Worm (Caenorhabditis elegans) whole organism, early embryonic: ENCODE measurements around the gene nhr-260.

Experiments
- B0310.2 ChIP-seq: sonication (generic microtip); optimal IDR thresholded peaks from 2 replicates; lab custom pipeline; 2016; ENCODE audit warnings: mild to moderate bottlenecking, missing genetic modification characterization, missing compliant biosample characterization
- F13C5.2 ChIP-seq: sonication (generic microtip); optimal IDR thresholded peaks from 2 replicates; lab custom pipeline; 2017; ENCODE audit warnings: mild to moderate bottlenecking, missing genetic modification characterization, inconsistent platforms, missing compliant biosample characterization
- aly-1 ChIP-seq: sonication (generic microtip); optimal IDR thresholded peaks from 2 replicates; lab custom pipeline; 2016; ENCODE audit warnings: missing genetic modification characterization, missing compliant biosample characterization
- ama-1 ChIP-seq: fragments of 150-350 bp; optimal IDR thresholded peaks from 2 replicates; lab custom pipeline; 2014
- ceh-13 ChIP-seq: fragments of 200-800 bp; sonication (Bioruptor generic); optimal IDR thresholded peaks from 2 replicates; lab custom pipeline; 2018; ENCODE audit warnings: mild to moderate bottlenecking, missing genetic modification characterization, missing compliant biosample characterization
- ceh-36 ChIP-seq: sonication (generic microtip); optimal IDR thresholded peaks from 2 replicates; lab custom pipeline; 2016; ENCODE audit warnings: missing genetic modification characterization, inconsistent platforms, missing compliant biosample characterization
- ets-7 ChIP-seq: sonication (generic microtip); optimal IDR thresholded peaks from 2 replicates; lab custom pipeline; 2016; ENCODE audit warnings: missing genotype, missing genetic modification characterization, missing compliant biosample characterization
- flt-1 ChIP-seq: fragments of 200-800 bp; sonication (Bioruptor generic); IDR thresholded peaks from 2 replicates; pipeline ENCODE4 v1.3.6; 2022; ENCODE audit warnings: missing genetic modification characterization, missing compliant biosample characterization
- hmbx-1 ChIP-seq: sonication (generic microtip); optimal IDR thresholded peaks from 2 replicates; lab custom pipeline; 2016; ENCODE audit warnings: mild to moderate bottlenecking, missing genetic modification characterization, missing compliant biosample characterization
- hmg-4 ChIP-seq: fragments of 200-800 bp; sonication (Bioruptor generic); optimal IDR thresholded peaks from 2 replicates; lab custom pipeline; 2018; ENCODE audit warnings: mild to moderate bottlenecking, missing genetic modification characterization, missing compliant biosample characterization
- hnd-1 ChIP-seq: sonication (generic microtip); optimal IDR thresholded peaks from 2 replicates; lab custom pipeline; 2016; ENCODE audit warnings: missing genetic modification characterization, missing compliant biosample characterization
- scrt-1 ChIP-seq: fragments of 200-800 bp; sonication (Bioruptor generic); IDR thresholded peaks from 2 replicates; pipeline ENCODE4 v1.3.6; 2022; ENCODE audit warnings: missing genetic modification characterization, missing compliant biosample characterization
- tbx-11 ChIP-seq: fragments of 200-800 bp; sonication (Bioruptor generic); IDR thresholded peaks from 2 replicates; pipeline ENCODE4 v1.3.6; 2022; ENCODE audit warnings: missing genetic modification characterization, missing compliant biosample characterization
- tra-4 ChIP-seq: sonication (generic microtip); optimal IDR thresholded peaks from 2 replicates; lab custom pipeline; 2017; ENCODE audit warnings: missing genetic modification characterization, missing compliant biosample characterization

DNA sequence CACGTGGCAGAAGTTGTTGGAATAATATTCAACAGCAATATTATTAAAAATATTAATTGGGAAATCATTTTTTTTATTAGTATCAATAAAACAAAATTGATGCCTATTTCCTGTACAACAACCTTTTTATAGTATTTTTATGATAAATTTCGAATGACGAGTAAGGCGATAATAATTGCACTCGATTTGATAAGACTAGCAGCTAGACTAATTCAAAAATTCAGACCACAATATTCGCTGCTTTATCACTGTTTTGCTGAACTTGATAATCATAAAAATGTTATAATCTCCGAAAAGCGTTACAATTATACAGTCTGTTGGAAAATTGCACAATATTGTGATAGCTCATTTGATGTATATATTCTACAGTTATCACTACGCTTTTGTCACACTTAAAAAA is 34.3 kb upstream of the nhr-260 start, which contains the start of gene oac-32:
- no peak for TF ChIP-seq ets-7
- no peak for TF ChIP-seq ceh-13
- TF ChIP-seq flt-1 (GFP tag; lab: Robert Waterston, UW): no peak
- TF ChIP-seq tbx-11 (GFP tag; lab: Robert Waterston, UW): no peak
- TF ChIP-seq ama-1 (lab: Kevin White, UChicago): no peak
- TF ChIP-seq hmg-4 (GFP tag; lab: Kevin White, UChicago): no peak
- no peak for TF ChIP-seq hnd-1 (tag; lab: Kevin White, UChicago)
- no peak for TF ChIP-seq B0310.2 (tag; lab: Kevin White, UChicago)
- no peak for TF ChIP-seq tra-4 (tag; lab: Kevin White, UChicago)
- no peak for TF ChIP-seq ceh-36
- TF ChIP-seq aly-1 (tag; lab: Kevin White, UChicago): no peak
- no peak for TF ChIP-seq scrt-1
- no peak for TF ChIP-seq F13C5.2 (tag; lab: Kevin White, UChicago)
- no peak for TF ChIP-seq hmbx-1 (tag; lab: Kevin White, UChicago)
